Fruit fly (Drosophila melanogaster) Kc167 (cell line): ENCODE results near the gene CG7912.

ENCODE experiments used
- Myc ChIP-seq: fragments of >200 bp; optimal IDR thresholded peaks from 2 replicates; lab custom pipeline; 2017; ENCODE audit warnings: missing external identifiers
- Sin3A ChIP-seq: fragments of >200 bp; optimal IDR thresholded peaks from 2 replicates; lab custom pipeline; 2018; ENCODE audit warnings: missing external identifiers
- h ChIP-seq: fragments of >200 bp; optimal IDR thresholded peaks from 3 replicates; lab custom pipeline; 2018; ENCODE audit warnings: missing external identifiers
- insv ChIP-seq: fragments of >200 bp; optimal IDR thresholded peaks from 3 replicates; lab custom pipeline; 2018; ENCODE audit warnings: missing external identifiers
- psq ChIP-seq: fragments of >200 bp; optimal IDR thresholded peaks from 2 replicates; lab custom pipeline; 2017; ENCODE audit warnings: missing external identifiers
- ttk ChIP-seq: sonication (Bioruptor generic); optimal IDR thresholded peaks from 2 replicates; lab custom pipeline; 2017; ENCODE audit warnings: missing external identifiers

CG7912 gene

DNA sequence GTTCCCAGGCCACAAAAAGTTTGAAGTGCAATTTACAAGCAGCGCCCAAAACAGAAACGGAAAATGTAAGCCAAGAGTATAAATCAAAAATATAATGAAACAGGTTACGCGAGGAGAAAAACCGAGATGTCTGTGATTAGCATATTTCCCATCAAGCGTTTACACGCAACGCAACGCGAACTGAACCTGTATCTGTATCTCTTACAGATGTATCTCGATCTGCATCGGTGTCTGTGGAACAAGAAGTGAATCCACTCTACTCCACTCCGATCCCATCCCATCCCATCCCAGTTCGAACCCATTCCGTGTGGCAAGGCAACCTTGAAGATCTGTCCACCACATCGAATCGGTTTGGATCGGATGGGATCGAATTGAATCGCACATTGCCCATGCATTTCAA is 25.1 kb downstream of the CG7912 start:
- TF ChIP-seq h (lab: Kevin White, UChicago) (no peak), Sin3A (lab: Kevin White, UChicago) (no peak)

DNA sequence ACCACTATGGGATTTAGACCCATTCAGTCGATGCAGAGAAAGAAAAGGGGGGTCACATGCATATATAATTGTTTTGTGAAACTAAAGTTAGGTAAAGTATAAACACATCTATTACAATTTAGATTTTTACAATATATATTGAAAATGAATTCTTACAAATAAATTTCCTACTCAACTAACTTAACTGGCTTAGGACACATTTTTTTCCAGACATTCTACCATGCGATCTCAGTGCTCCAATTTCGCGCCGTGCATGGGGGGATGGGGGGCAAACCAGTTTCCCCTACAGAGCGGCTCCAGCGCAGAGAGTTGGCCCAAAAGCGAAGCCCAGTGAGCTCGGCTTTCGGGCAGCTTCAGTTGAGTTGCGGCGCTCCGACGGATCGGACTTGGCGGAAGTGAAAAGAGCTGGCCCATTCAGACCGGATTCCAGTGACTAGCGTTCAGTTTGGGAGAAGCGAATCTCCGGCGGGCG is 25.9 kb downstream of the CG7912 start, which contains the start of gene CG7896:
Gene CG7896, plus strand, starts transcription at position 354 of the 472 bp plus-strand sequence.
- TF ChIP-seq psq (no peak), ttk (lab: Kevin White, UChicago) (no peak), Myc (lab: Kevin White, UChicago) (no peak), Sin3A (lab: Kevin White, UChicago) (no peak), insv (no peak), h (lab: Kevin White, UChicago) (no peak)

DNA sequence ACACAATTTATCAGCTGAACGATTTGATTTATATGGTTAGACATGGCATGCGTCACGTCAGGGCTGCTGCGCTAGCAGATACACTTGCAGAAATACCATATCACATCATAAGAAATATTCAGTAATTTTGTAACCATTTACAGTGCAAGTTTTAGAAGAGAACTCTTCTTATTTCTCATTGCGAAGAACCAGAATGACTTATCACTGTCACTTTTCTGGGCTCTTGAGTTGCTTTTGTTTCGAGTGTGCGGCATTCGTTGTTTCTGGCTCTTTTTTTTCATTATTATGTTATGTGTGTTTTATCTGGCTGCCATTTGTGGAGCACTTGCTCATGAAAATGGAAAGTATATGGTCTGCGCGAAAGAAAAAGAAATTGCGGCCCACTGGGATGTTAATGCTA is 27.0 kb downstream of the CG7912 start:
- TF ChIP-seq insv: no peak
- no peak for TF ChIP-seq Sin3A (lab: Kevin White, UChicago)
- no peak for TF ChIP-seq h (lab: Kevin White, UChicago)
- TF ChIP-seq psq: no peak
- no peak for TF ChIP-seq ttk (lab: Kevin White, UChicago)
- TF ChIP-seq Myc (lab: Kevin White, UChicago): no peak

DNA sequence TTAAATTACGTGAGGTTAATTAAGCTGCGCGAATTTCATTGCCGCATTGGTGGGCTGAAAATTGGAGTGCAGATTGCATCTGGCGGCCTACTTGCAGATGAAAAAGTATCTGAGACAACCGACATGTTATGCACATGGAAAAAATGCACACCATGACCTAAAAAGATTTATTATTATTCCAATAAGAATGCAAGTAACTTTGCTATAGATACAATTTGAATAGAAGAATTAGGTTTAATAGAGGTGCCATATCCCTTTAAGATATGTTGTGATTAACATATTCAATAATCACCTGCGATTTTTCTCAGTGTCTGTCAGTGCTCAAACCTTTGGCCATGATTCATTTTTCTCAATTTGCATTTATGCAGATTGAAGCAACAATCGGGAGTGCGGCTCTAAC is 27.5 kb downstream of the CG7912 start:
- no peak for TF ChIP-seq insv
- no peak for TF ChIP-seq psq
- no peak for TF ChIP-seq ttk (lab: Kevin White, UChicago)
- no peak for TF ChIP-seq Sin3A (lab: Kevin White, UChicago)
- no peak for TF ChIP-seq h (lab: Kevin White, UChicago)
- TF ChIP-seq Myc (lab: Kevin White, UChicago): no peak

DNA sequence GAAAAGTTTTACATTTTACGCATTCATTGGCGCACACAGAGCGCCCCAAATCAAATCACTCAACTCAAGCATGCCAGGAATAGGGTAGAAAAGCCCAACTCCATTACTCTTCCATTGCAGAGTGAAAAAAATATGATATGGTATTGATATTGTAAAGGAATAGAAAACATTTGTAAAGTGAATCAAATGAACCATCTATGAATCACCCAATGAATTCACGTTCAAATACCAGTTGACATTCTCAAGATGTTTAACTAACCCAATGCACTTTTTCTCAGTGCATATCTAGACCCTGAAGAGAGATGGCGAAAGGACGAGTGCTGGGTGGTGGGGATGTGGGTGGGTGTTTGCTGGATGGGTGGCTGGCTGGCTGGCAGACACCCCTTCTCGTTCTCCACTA is 30.4 kb downstream of the CG7912 start:
- TF ChIP-seq Sin3A (lab: Kevin White, UChicago) (no peak), ttk (lab: Kevin White, UChicago) (no peak), h (lab: Kevin White, UChicago) (no peak), Myc (lab: Kevin White, UChicago) (no peak), insv (no peak), psq (no peak)

DNA sequence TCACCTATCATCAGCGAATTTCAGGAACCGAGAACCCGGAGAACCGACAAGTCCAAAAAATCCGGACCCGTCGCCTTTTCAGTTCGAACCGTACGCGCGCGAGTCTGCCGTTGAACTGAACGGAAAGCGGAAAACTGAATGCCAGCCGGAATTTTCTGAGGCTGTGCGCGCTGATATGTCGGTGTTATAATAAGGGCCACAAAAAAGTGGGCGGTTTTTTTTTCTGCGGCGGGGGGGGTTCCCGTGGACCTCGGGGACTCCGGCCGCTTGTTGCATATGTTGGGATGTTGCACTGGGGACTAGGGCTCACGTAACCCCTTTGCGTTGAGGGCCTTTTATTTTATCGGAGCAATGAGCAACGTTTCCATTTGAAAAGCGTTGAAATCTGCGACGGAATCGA is 39.6 kb downstream of the CG7912 start, which contains the start of gene TkR99D:
Gene TkR99D, minus strand, starts transcription at position 101 of the 400 bp plus-strand sequence.
- TF ChIP-seq psq: no peak
- no peak for TF ChIP-seq insv
- TF ChIP-seq Sin3A (lab: Kevin White, UChicago): no peak
- TF ChIP-seq h (lab: Kevin White, UChicago): no peak
- TF ChIP-seq ttk (lab: Kevin White, UChicago): no peak
- no peak for TF ChIP-seq Myc (lab: Kevin White, UChicago)

DNA sequence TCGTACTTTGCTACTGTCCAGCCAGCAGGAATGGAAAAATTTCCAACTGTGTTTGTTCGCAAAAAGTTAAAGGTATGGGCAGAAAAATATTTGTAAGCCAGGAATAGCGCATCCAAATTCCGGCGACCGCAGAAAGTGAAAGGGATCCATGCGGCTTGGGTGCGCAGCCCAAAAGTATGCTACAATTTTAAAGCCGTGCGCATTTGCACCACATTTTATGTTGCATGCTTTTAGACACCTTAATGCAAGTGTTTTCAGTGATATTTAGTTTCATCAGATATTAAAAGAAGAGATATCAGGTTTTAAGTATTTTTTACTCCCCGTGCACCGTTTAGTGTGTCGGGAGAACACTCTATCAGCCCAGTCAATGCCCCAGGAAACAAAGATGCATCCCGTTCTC is 45.9 kb downstream of the CG7912 start:
- TF ChIP-seq Myc (lab: Kevin White, UChicago) (no peak), ttk (lab: Kevin White, UChicago) (no peak), h (lab: Kevin White, UChicago) (no peak), Sin3A (lab: Kevin White, UChicago) (no peak), insv (no peak), psq (no peak)

DNA sequence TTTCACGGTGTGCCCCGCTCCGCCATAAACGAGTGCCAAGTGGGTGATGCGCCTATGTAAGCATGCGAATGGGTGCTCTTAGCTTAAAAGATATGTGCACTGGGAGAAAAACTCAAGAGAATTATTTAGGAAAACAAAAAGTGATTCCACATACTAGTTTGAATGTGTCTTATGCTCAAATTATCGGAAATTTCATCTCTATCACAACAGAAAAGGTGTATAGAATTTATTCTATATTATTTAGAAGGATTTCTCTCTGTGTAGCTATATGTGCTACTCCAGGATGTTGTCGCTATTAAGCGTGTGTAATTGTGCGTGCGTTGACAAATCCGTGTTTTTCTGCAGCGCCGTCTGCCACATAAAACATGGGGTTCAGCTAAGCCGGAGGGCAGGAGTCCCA is 49.7 kb downstream of the CG7912 start:
- no peak for TF ChIP-seq ttk (lab: Kevin White, UChicago)
- no peak for TF ChIP-seq insv
- TF ChIP-seq psq: no peak
- no peak for TF ChIP-seq h (lab: Kevin White, UChicago)
- TF ChIP-seq Myc (lab: Kevin White, UChicago): no peak
- no peak for TF ChIP-seq Sin3A (lab: Kevin White, UChicago)
